Worm (Caenorhabditis elegans) whole organism, L3 larva: ENCODE results near the gene F56D6.6.

Source experiments
- ceh-16 ChIP-seq: sonication (generic microtip); optimal IDR thresholded peaks from 2 replicates; lab custom pipeline; 2017; ENCODE audit warnings: missing biosample characterization, missing genetic modification characterization
- ceh-28 ChIP-seq: fragments of 150-350 bp; optimal IDR thresholded peaks from 2 replicates; lab custom pipeline; 2014; ENCODE audit warnings: missing biosample characterization, missing genetic modification reagents, missing genetic modification characterization
- ceh-82 ChIP-seq: fragments of 150-350 bp; optimal IDR thresholded peaks from 2 replicates; lab custom pipeline; 2014; ENCODE audit warnings: missing biosample characterization, missing genetic modification characterization
- daf-12 ChIP-seq: fragments of 150-350 bp; optimal IDR thresholded peaks from 2 replicates; lab custom pipeline; 2014; ENCODE audit warnings: missing biosample characterization, missing genetic modification reagents, missing genetic modification characterization
- elt-1 ChIP-seq: fragments of 150-350 bp; optimal IDR thresholded peaks from 2 replicates; lab custom pipeline; 2014; ENCODE audit warnings: missing biosample characterization, missing genetic modification characterization
- fkh-10 ChIP-seq: sonication (generic microtip); optimal IDR thresholded peaks from 2 replicates; lab custom pipeline; 2017; ENCODE audit warnings: missing biosample characterization, missing genetic modification reagents, missing genetic modification characterization
- lin-39 ChIP-seq: fragments of 150-350 bp; optimal IDR thresholded peaks from 2 replicates; lab custom pipeline; 2018; ENCODE audit warnings: missing biosample characterization, missing genetic modification reagents, missing genetic modification characterization
- mdl-1 ChIP-seq: fragments of 150-350 bp; optimal IDR thresholded peaks from 2 replicates; lab custom pipeline; 2014; ENCODE audit warnings: missing biosample characterization, missing genetic modification characterization
- nfya-1 ChIP-seq: sonication (generic microtip); optimal IDR thresholded peaks from 2 replicates; lab custom pipeline; 2017; ENCODE audit warnings: missing genetic modification characterization, mild to moderate bottlenecking, missing compliant biosample characterization, antibody characterized with exemption, moderate library complexity; ENCODE audit not compliant: insufficient read depth
- nhr-11 ChIP-seq: fragments of 150-350 bp; optimal IDR thresholded peaks from 2 replicates; lab custom pipeline; 2014; ENCODE audit warnings: missing biosample characterization, missing genetic modification characterization
- nhr-12 ChIP-seq: fragments of 150-350 bp; optimal IDR thresholded peaks from 2 replicates; lab custom pipeline; 2014; ENCODE audit warnings: missing biosample characterization, missing genetic modification characterization
- nhr-23 ChIP-seq: fragments of 150-350 bp; optimal IDR thresholded peaks from 2 replicates; lab custom pipeline; 2014; ENCODE audit warnings: missing biosample characterization, missing genetic modification reagents, missing genetic modification characterization
- nhr-25 ChIP-seq: sonication (generic microtip); optimal IDR thresholded peaks from 2 replicates; lab custom pipeline; 2017; ENCODE audit warnings: missing biosample characterization, missing genetic modification characterization
- ztf-11 ChIP-seq: fragments of 150-350 bp; optimal IDR thresholded peaks from 2 replicates; lab custom pipeline; 2014; ENCODE audit warnings: missing biosample characterization, missing genetic modification characterization

ce11 chrIV:3885369-3885768 is 17.7 kb upstream of the F56D6.6 start, which contains the start of gene oac-22:
- TF ChIP-seq nhr-11 (no peak), mdl-1 (tag; lab: Kevin White, UChicago) (no peak), nhr-25 (tag; lab: Kevin White, UChicago) (no peak), fkh-10 (GFP tag; lab: Kevin White, UChicago) (no peak), ceh-28 (tag; lab: Kevin White, UChicago) (no peak), ceh-16 (no peak), lin-39 (no peak), elt-1 (tag; lab: Kevin White, UChicago) (no peak), nfya-1 (tag; lab: Kevin White, UChicago) (no peak), ceh-82 (tag; lab: Kevin White, UChicago) (no peak), nhr-12 (no peak), daf-12 (tag; lab: Kevin White, UChicago) (no peak), ztf-11 (tag; lab: Kevin White, UChicago) (no peak), nhr-23 (tag; lab: Kevin White, UChicago) (no peak)
